Fruit fly (Drosophila melanogaster): Measurements from ENCODE around the gene yellow-e.

yellow-e gene

dm6 chr3R:13400902-13401721 is 14.0 kb downstream of the yellow-e start:
- TF ChIP-seq CG6276 (GFP tag; optimal IDR thresholded peaks at IDR 0.05) (peak; percentile 92), Hr4 (GFP tag; optimal IDR thresholded peaks at IDR 0.05) (peak; percentile 97), topi (GFP tag; optimal IDR thresholded peaks at IDR 0.05) (peak; percentile 93), Sox14 (GFP tag; optimal IDR thresholded peaks at IDR 0.05) (peak; percentile 96), CG8319 (GFP tag; optimal IDR thresholded peaks at IDR 0.05) (peak; percentile 88), CG11762 (GFP tag; optimal IDR thresholded peaks at IDR 0.05; ENCODE audit: insufficient read depth) (peak; percentile 83), OdsH (GFP tag; optimal IDR thresholded peaks at IDR 0.05) (peak; percentile 96), salr (GFP tag; optimal IDR thresholded peaks at IDR 0.05) (peak; percentile 85 to 95), CG32006 (GFP tag; optimal IDR thresholded peaks at IDR 0.05) (peak; percentile 97), CG6792 (GFP tag; optimal IDR thresholded peaks at IDR 0.05) (peak; percentile 94), Hr38 (GFP tag; optimal IDR thresholded peaks at IDR 0.05) (peak; percentile 25), svp (GFP tag) (peak; percentile 97), Sox102F (GFP tag; optimal IDR thresholded peaks at IDR 0.05) (peak; percentile 95), cyc (GFP tag; optimal IDR thresholded peaks at IDR 0.05) (peak; percentile 89), Ets96B (tag; optimal IDR thresholded peaks at IDR 0.05) (peak; percentile 93), CG6808 (GFP tag; optimal IDR thresholded peaks at IDR 0.05) (peak; percentile 93), Gug (GFP tag; IDR thresholded peaks at IDR 0.05) (peak; percentile 81), eg (GFP tag; IDR thresholded peaks at IDR 0.05) (peak; percentile 85; the same call in 2 of the 3 replicates), spab (GFP tag; optimal IDR thresholded peaks at IDR 0.05) (peak; percentile 92), CG1621 (tag; optimal IDR thresholded peaks at IDR 0.05) (peak; percentile 91), Blimp-1 (GFP tag; optimal IDR thresholded peaks at IDR 0.05) (peak; percentile 91), fd85E (GFP tag; optimal IDR thresholded peaks at IDR 0.05) (peak; percentile 74), fd59A (GFP tag; optimal IDR thresholded peaks at IDR 0.05) (peak; percentile 91), Sox15 (GFP tag; optimal IDR thresholded peaks at IDR 0.05) (peak; percentile 92), dsx (GFP tag; optimal IDR thresholded peaks at IDR 0.05; ENCODE audit: poor library complexity, severe bottlenecking) (peak; percentile 92), CG8632 (GFP tag; optimal IDR thresholded peaks at IDR 0.05) (peak; percentile 96), pdm3 (GFP tag; optimal IDR thresholded peaks at IDR 0.05) (peak; percentile 97), CG15336 (GFP tag; IDR thresholded peaks at IDR 0.05) (peak; percentile 93), vri (GFP tag; optimal IDR thresholded peaks at IDR 0.05) (peak; percentile 93), CG3032 (tag; optimal IDR thresholded peaks at IDR 0.05) (peak; percentile 96), CG7368 (GFP tag; optimal IDR thresholded peaks at IDR 0.05) (peak; percentile 91), CG34406 (GFP tag; optimal IDR thresholded peaks at IDR 0.05) (peak; percentile 96), CG9139 (GFP tag; optimal IDR thresholded peaks at IDR 0.05) (peak; percentile 76), esn (GFP tag; optimal IDR thresholded peaks at IDR 0.05) (peak; percentile 97), CG8119 (GFP tag; IDR thresholded peaks at IDR 0.05) (peak; percentile 94), lz (GFP tag; optimal IDR thresholded peaks at IDR 0.05) (peak; percentile 96), CG10669 (GFP tag; optimal IDR thresholded peaks at IDR 0.05) (peak; percentile 94), Lpt (GFP tag; optimal IDR thresholded peaks at IDR 0.05) (peak; percentile 80), CG3919 (GFP tag; optimal IDR thresholded peaks at IDR 0.05) (peak; percentile 91), net (GFP tag; optimal IDR thresholded peaks at IDR 0.05) (peak; percentile 96), acj6 (GFP tag; optimal IDR thresholded peaks at IDR 0.05) (peak; percentile 95), Eip75B (GFP tag; optimal IDR thresholded peaks at IDR 0.05) (peak; percentile 97), CG6163 (GFP tag; IDR thresholded peaks at IDR 0.05) (peak; percentile 88), Eip93F (GFP tag; optimal IDR thresholded peaks at IDR 0.05) (peak; percentile 51), Met (GFP tag; optimal IDR thresholded peaks at IDR 0.05) (peak; percentile 95), Hr39 (GFP tag; optimal IDR thresholded peaks at IDR 0.05) (peak; percentile 94), Smox (GFP tag; optimal IDR thresholded peaks at IDR 0.05) (peak; percentile 94), CG11294 (GFP tag; IDR thresholded peaks at IDR 0.05) (peak; percentile 74), CG11902 (GFP tag; optimal IDR thresholded peaks at IDR 0.05) (peak; percentile 81), Eip78C (GFP tag) (peak; percentile 99)

Measured in whole organism, prepupa.